Worm (Caenorhabditis elegans) whole organism, young adult: Measurements from ENCODE around the gene slc-25A10.

Source experiments
- C06A6.2 ChIP-seq: fragments of 200-800 bp; sonication (Bioruptor generic); conservative IDR thresholded peaks from 2 replicates; pipeline ENCODE4 v1.3.6; 2022; ENCODE audit warnings: missing genetic modification characterization, missing compliant biosample characterization
- D2030.7 ChIP-seq: fragments of 200-800 bp; sonication (Bioruptor generic); IDR thresholded peaks from 2 replicates; pipeline ENCODE4 v1.3.6; 2022; ENCODE audit warnings: missing genetic modification reagents, missing genetic modification characterization, missing compliant biosample characterization
- F33H1.4 ChIP-seq: fragments of 200-800 bp; sonication (Bioruptor generic); IDR thresholded peaks from 2 replicates; pipeline ENCODE4 v1.3.6; 2022; ENCODE audit warnings: missing genetic modification reagents, missing genetic modification characterization, missing compliant biosample characterization
- F39B2.1 ChIP-seq: fragments of 200-800 bp; sonication (Bioruptor generic); IDR thresholded peaks from 2 replicates; pipeline ENCODE4 v1.3.6; 2022; ENCODE audit warnings: missing genetic modification reagents, missing genetic modification characterization, missing compliant biosample characterization
- F57A8.1 ChIP-seq: fragments of 200-800 bp; sonication (Bioruptor generic); optimal IDR thresholded peaks from 2 replicates; lab custom pipeline; 2018; ENCODE audit warnings: mild to moderate bottlenecking, missing genetic modification characterization, moderate library complexity, missing compliant biosample characterization
- K12H6.12 ChIP-seq: fragments of 200-800 bp; sonication (Bioruptor generic); optimal IDR thresholded peaks from 2 replicates; lab custom pipeline; 2018; ENCODE audit warnings: mild to moderate bottlenecking, missing genetic modification characterization, missing compliant biosample characterization
- ZK185.1 ChIP-seq: sonication (generic microtip); optimal IDR thresholded peaks from 2 replicates; lab custom pipeline; 2016; ENCODE audit warnings: mild to moderate bottlenecking, missing genetic modification characterization, missing compliant biosample characterization; ENCODE audit not compliant: poor library complexity, severe bottlenecking
- ama-1 ChIP-seq, 3 experiments: fragments of 150-350 bp in 1 of 3; sonication (generic microtip) in 2 of 3; optimal IDR thresholded peaks; 2 replicates each; lab custom pipeline; 2014 to 2018; ENCODE audit warnings: missing biosample characterization in 2 of 3, missing genetic modification characterization in 2 of 3, missing genetic modification reagents in 2 of 3
- attf-5 ChIP-seq: fragments of 200-800 bp; sonication (Bioruptor generic); optimal IDR thresholded peaks from 2 replicates; lab custom pipeline; 2018; ENCODE audit warnings: mild to moderate bottlenecking, missing genetic modification characterization, missing compliant biosample characterization
- attf-6 ChIP-seq: fragments of 200-800 bp; sonication (Bioruptor generic); IDR thresholded peaks from 2 replicates; pipeline ENCODE4 v1.3.6; 2022; ENCODE audit warnings: missing genetic modification reagents, missing genetic modification characterization, missing compliant biosample characterization
- bed-1 ChIP-seq: fragments of 200-800 bp; sonication (Bioruptor generic); IDR thresholded peaks from 2 replicates; pipeline ENCODE4 v1.3.6; 2022; ENCODE audit warnings: missing genetic modification reagents, missing genetic modification characterization, missing compliant biosample characterization
- cebp-1 ChIP-seq, 2 experiments: fragments of 200-800 bp in 1 of 2; sonication (Bioruptor generic) in 1 of 2; sonication (generic microtip) in 1 of 2; IDR thresholded peaks in 1 of 2; optimal IDR thresholded peaks in 1 of 2; 2 replicates each; pipeline versions ENCODE4 v1.3.6 to Lab custom; 2017 to 2022; ENCODE audit warnings: missing compliant biosample characterization in 2 of 2, missing genetic modification characterization in 2 of 2, mild to moderate bottlenecking in 1 of 2, missing genetic modification reagents in 1 of 2, moderate library complexity in 1 of 2
- ceh-27 ChIP-seq: fragments of 200-800 bp; sonication (Bioruptor generic); optimal IDR thresholded peaks from 2 replicates; lab custom pipeline; 2018; ENCODE audit warnings: mild to moderate bottlenecking, missing genetic modification characterization, moderate library complexity, missing compliant biosample characterization
- ceh-91 ChIP-seq: fragments of 200-800 bp; sonication (Bioruptor generic); IDR thresholded peaks from 2 replicates; pipeline ENCODE4 v1.3.6; 2022; ENCODE audit warnings: missing genetic modification reagents, missing genetic modification characterization, missing compliant biosample characterization
- chd-7 ChIP-seq: sonication (generic microtip); optimal IDR thresholded peaks from 2 replicates; lab custom pipeline; 2016; ENCODE audit warnings: mild to moderate bottlenecking, missing genetic modification characterization, moderate library complexity, missing compliant biosample characterization
- dox-1 ChIP-seq: fragments of 200-800 bp; sonication (Bioruptor generic); IDR thresholded peaks from 2 replicates; pipeline ENCODE4 v1.3.6; 2022; ENCODE audit warnings: missing genetic modification reagents, missing genetic modification characterization, missing compliant biosample characterization
- efl-1 ChIP-seq: fragments of 150-350 bp; optimal IDR thresholded peaks from 2 replicates; lab custom pipeline; 2014; ENCODE audit warnings: missing biosample characterization, missing genetic modification reagents, missing genetic modification characterization
- egl-44 ChIP-seq: fragments of 200-800 bp; sonication (Bioruptor generic); IDR thresholded peaks from 2 replicates; pipeline ENCODE4 v1.3.6; 2022; ENCODE audit warnings: missing genetic modification reagents, missing genetic modification characterization, missing compliant biosample characterization
- hlh-12 ChIP-seq: sonication (generic microtip); optimal IDR thresholded peaks from 2 replicates; lab custom pipeline; 2016; ENCODE audit warnings: missing genetic modification characterization, missing compliant biosample characterization
- hmg-20 ChIP-seq: fragments of 200-800 bp; sonication (Bioruptor generic); IDR thresholded peaks from 2 replicates; pipeline ENCODE4 v1.3.6; 2022; ENCODE audit warnings: missing genetic modification reagents, missing genetic modification characterization, missing compliant biosample characterization
- hsf-1 ChIP-seq: fragments of 200-800 bp; sonication (Bioruptor generic); IDR thresholded peaks from 2 replicates; pipeline ENCODE4 v1.3.6; 2022; ENCODE audit warnings: missing genetic modification reagents, missing genetic modification characterization, missing compliant biosample characterization
- let-526 ChIP-seq: fragments of 200-800 bp; sonication (Bioruptor generic); IDR thresholded peaks from 2 replicates; pipeline ENCODE4 v1.3.6; 2022; ENCODE audit warnings: missing genetic modification reagents, missing genetic modification characterization, missing compliant biosample characterization
- let-607 ChIP-seq, 2 experiments: fragments of 200-800 bp in 1 of 2; sonication (Bioruptor generic) in 1 of 2; sonication (generic microtip) in 1 of 2; optimal IDR thresholded peaks; 2 replicates each; lab custom pipeline; 2016 to 2018; ENCODE audit warnings: mild to moderate bottlenecking in 2 of 2, missing compliant biosample characterization in 2 of 2, missing genetic modification characterization in 2 of 2, moderate library complexity in 2 of 2, missing genotype in 1 of 2
- lin-26 ChIP-seq: fragments of 200-800 bp; sonication (Bioruptor generic); IDR thresholded peaks from 2 replicates; pipeline ENCODE4 v1.3.6; 2022; ENCODE audit warnings: missing genetic modification reagents, missing genetic modification characterization, missing compliant biosample characterization
- lin-35 ChIP-seq, 3 experiments: fragments of 150-350 bp in 2 of 3; sonication (generic microtip) in 1 of 3; optimal IDR thresholded peaks; 2 replicates each; lab custom pipeline; 2014 to 2018; ENCODE audit warnings: missing biosample characterization in 3 of 3, missing genetic modification characterization in 3 of 3, missing genetic modification reagents in 3 of 3
- mcd-1 ChIP-seq: fragments of 200-800 bp; sonication (Bioruptor generic); IDR thresholded peaks from 2 replicates; pipeline ENCODE4 v1.3.6; 2022; ENCODE audit warnings: missing genetic modification reagents, missing genetic modification characterization, missing compliant biosample characterization
- mel-28 ChIP-seq: sonication (generic microtip); optimal IDR thresholded peaks from 2 replicates; lab custom pipeline; 2016; ENCODE audit warnings: borderline replicate concordance, mild to moderate bottlenecking, missing genetic modification characterization, missing compliant biosample characterization
- nfya-2 ChIP-seq: fragments of 200-800 bp; sonication (Bioruptor generic); IDR thresholded peaks from 2 replicates; pipeline ENCODE4 v1.3.6; 2022; ENCODE audit warnings: missing genetic modification reagents, missing genetic modification characterization, missing compliant biosample characterization
- nhr-179 ChIP-seq: sonication (generic microtip); optimal IDR thresholded peaks from 2 replicates; lab custom pipeline; 2016; ENCODE audit warnings: mild to moderate bottlenecking, missing genetic modification characterization, missing compliant biosample characterization
- nhr-80 ChIP-seq: sonication (generic microtip); optimal IDR thresholded peaks from 2 replicates; lab custom pipeline; 2016; ENCODE audit warnings: missing genetic modification characterization, missing compliant biosample characterization
- pbrm-1 ChIP-seq: fragments of 200-800 bp; sonication (Bioruptor generic); IDR thresholded peaks from 2 replicates; pipeline ENCODE4 v1.3.6; 2022; ENCODE audit warnings: missing genetic modification reagents, missing genetic modification characterization, missing compliant biosample characterization
- snpc-3.4 ChIP-seq: sonication (generic microtip); optimal IDR thresholded peaks from 2 replicates; lab custom pipeline; 2017; ENCODE audit warnings: missing genetic modification characterization, mild to moderate bottlenecking, missing compliant biosample characterization, antibody characterized with exemption, moderate library complexity, missing genotype, missing genetic modification reagents
- somi-1 ChIP-seq: fragments of 200-800 bp; sonication (Bioruptor generic); optimal IDR thresholded peaks from 2 replicates; lab custom pipeline; 2018; ENCODE audit warnings: mild to moderate bottlenecking, missing genetic modification characterization, missing compliant biosample characterization
- sptf-2 ChIP-seq: fragments of 200-800 bp; sonication (Bioruptor generic); optimal IDR thresholded peaks from 2 replicates; lab custom pipeline; 2018; ENCODE audit warnings: mild to moderate bottlenecking, missing genetic modification characterization, missing compliant biosample characterization
- unc-62 ChIP-seq: fragments of 150-350 bp; optimal IDR thresholded peaks from 2 replicates; lab custom pipeline; 2014; ENCODE audit warnings: missing biosample characterization, missing genetic modification reagents, missing genetic modification characterization
- zfh-2 ChIP-seq: fragments of 200-800 bp; sonication (Bioruptor generic); conservative IDR thresholded peaks from 2 replicates; pipeline ENCODE4 v1.3.6; 2022; ENCODE audit warnings: missing genetic modification reagents, missing genetic modification characterization, missing compliant biosample characterization
- ztf-22 ChIP-seq: fragments of 200-800 bp; sonication (Bioruptor generic); optimal IDR thresholded peaks from 2 replicates; lab custom pipeline; 2018; ENCODE audit warnings: mild to moderate bottlenecking, missing genetic modification characterization, moderate library complexity, missing compliant biosample characterization
- ztf-26 ChIP-seq: sonication (generic microtip); optimal IDR thresholded peaks from 2 replicates; lab custom pipeline; 2017; ENCODE audit warnings: missing genetic modification characterization, missing compliant biosample characterization
- ztf-28 ChIP-seq: fragments of 200-800 bp; sonication (Bioruptor generic); IDR thresholded peaks from 2 replicates; pipeline ENCODE4 v1.3.6; 2022; ENCODE audit warnings: missing genetic modification reagents, missing genetic modification characterization, missing compliant biosample characterization

Gene slc-25A10

ce11 chrX:6741532-6741931, 16.1 kb upstream of the slc-25A10 start (continued):
- TF ChIP-seq F39B2.1 (GFP tag; lab: Robert Waterston, UW) (no peak), let-526 (0 out of 2 replicates have a peak, but pooled peaks have one; percentile 4), hmg-20 (GFP tag; lab: Robert Waterston, UW) (no peak), nhr-179 (tag; lab: Kevin White, UChicago) (no peak), ztf-28 (GFP tag; lab: Robert Waterston, UW) (no peak), let-607 (tag; optimal IDR thresholded peaks at IDR 0.05; lab: Kevin White, UChicago) (peak in 1 of 2 experiments; percentile 47), unc-62 (peak; percentile 93), C06A6.2 (peak; percentile 67)

DNA sequence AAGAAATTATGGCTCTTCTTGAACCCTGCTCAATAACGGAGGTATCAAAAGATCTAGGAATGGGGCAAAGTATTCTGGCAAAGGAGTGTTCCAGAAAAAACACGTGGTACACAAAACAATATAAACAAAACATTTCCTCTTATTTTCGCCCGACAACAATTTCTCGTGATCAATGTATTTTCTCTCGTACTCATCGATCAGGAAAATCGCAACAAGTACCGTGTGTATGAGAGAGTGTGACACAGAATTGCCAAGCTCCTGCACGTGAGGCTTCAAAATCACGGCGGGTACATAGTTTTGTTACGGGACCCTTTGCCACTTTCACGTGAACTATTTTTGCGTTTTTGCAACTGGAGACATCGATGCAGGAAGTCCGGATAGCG, 15.5 kb upstream of the slc-25A10 start:
- TF ChIP-seq somi-1 (GFP tag; lab: Kevin White, UChicago) (peak; percentile 36), C06A6.2 (peak; percentile 52; the same call in 1 of the 2 replicates), egl-44 (GFP tag; lab: Robert Waterston, UW) (0 out of 2 replicates have a peak, but pooled peaks have one; percentile 31), efl-1 (GFP tag; lab: Kevin White, UChicago) (no peak), hsf-1 (GFP tag; lab: Robert Waterston, UW) (peak; percentile 34; the same call in 1 of the 2 replicates), let-526 (peak; percentile 56; the same call in 1 of the 2 replicates)

- TF ChIP-seq zfh-2 (GFP tag; lab: Robert Waterston, UW) = peak; percentile 23
- TF ChIP-seq ama-1 (optimal IDR thresholded peaks at IDR 0.05; lab: Kevin White, UChicago) = no peak
- TF ChIP-seq ama-1 (GFP tag; optimal IDR thresholded peaks at IDR 0.05; lab: Kevin White, UChicago) = peak in 1 of 2 experiments; percentile 24
- TF ChIP-seq unc-62 = no peak
- no peak for TF ChIP-seq pbrm-1 (GFP tag; lab: Robert Waterston, UW)
- no peak for TF ChIP-seq F57A8.1 (GFP tag; lab: Kevin White, UChicago)
- TF ChIP-seq ceh-91 (GFP tag; lab: Robert Waterston, UW) = no peak
- peak; percentile 24 for TF ChIP-seq ceh-27
- no peak for TF ChIP-seq snpc-3.4 (tag; lab: Kevin White, UChicago)
- TF ChIP-seq ztf-22 (GFP tag; lab: Kevin White, UChicago) = no peak
- no peak for TF ChIP-seq bed-1 (GFP tag; lab: Robert Waterston, UW)
- TF ChIP-seq cebp-1 (GFP tag; IDR thresholded peaks at IDR 0.05; lab: Robert Waterston, UW) = no peak
- no peak for TF ChIP-seq cebp-1 (tag; optimal IDR thresholded peaks at IDR 0.05; lab: Kevin White, UChicago)
- TF ChIP-seq F39B2.1 (GFP tag; lab: Robert Waterston, UW) = no peak
- no peak for TF ChIP-seq D2030.7 (GFP tag; lab: Robert Waterston, UW)
- peak in 1 of 3 experiments; percentile 8 for TF ChIP-seq lin-35 (GFP tag; optimal IDR thresholded peaks at IDR 0.05; lab: Kevin White, UChicago)
- no peak for TF ChIP-seq sptf-2 (GFP tag; lab: Kevin White, UChicago)
- TF ChIP-seq mel-28 = no peak
- no peak for TF ChIP-seq lin-26 (GFP tag; lab: Robert Waterston, UW)
- TF ChIP-seq nhr-80 (tag; lab: Kevin White, UChicago) = no peak
Observed at ce11 chrX:6740282-6740982, 15.0 kb upstream of the slc-25A10 start.

DNA sequence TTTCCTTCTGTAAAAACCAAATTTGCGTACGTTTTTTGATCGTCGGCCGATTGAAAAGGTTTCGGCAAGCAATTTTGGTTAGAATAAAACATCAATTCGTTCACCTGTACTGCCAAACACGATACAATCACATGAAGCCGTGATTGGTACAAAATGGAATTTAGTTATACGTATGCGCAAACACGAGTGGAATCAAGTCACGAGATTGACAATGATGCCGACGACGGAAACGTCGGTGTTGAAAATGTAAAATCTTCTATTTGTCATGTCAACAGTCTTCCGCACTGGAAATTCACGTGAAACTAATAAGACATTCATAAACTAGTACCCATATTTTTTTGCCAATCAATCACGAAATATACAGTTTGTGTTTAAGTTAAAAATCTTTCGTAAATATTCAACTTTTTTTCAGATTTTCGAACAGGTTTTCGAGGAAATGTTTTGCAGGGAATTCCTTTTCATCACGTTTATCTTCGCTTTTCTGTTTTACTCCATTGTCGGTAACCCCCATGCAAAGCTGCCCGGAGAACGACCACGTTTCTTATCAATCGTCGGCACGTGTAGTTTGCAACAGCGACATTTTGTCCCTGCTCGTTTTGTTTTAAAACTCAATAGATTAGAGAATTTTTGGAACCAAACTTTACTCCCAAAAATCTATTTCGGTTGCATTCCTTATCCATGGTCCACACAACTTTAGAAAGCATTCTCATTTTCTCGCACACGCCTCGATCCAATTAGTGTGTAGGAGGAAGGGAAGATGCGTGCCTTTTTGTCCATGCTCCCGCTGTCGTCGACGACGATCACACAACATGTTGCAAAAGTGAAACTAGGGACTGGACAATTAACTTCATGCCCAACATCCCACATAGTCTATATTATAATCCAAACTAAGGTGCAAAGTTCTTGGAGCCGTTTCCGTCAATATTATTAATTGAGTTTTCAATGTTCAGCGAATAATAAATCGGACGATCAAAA, 13.9 kb upstream of the slc-25A10 start:
- TF ChIP-seq attf-6 (GFP tag; lab: Robert Waterston, UW) (no peak), dox-1 (0 out of 2 replicates have a peak, but pooled peaks have one; percentile 10), ztf-26 (tag; lab: Kevin White, UChicago) (peak; percentile 51), hlh-12 (tag; lab: Kevin White, UChicago) (no peak), K12H6.12 (tag; lab: Kevin White, UChicago) (no peak), attf-5 (GFP tag; lab: Kevin White, UChicago) (no peak), nfya-2 (no peak), chd-7 (tag; lab: Kevin White, UChicago) (no peak), F33H1.4 (GFP tag; lab: Robert Waterston, UW) (no peak), mcd-1 (GFP tag; lab: Robert Waterston, UW) (0 out of 2 replicates have a peak, but pooled peaks have one; percentile 12), nhr-80 (tag; lab: Kevin White, UChicago) (peak; percentile 34), ZK185.1 (tag; lab: Kevin White, UChicago) (no peak)
